Worm (Caenorhabditis elegans) whole organism, early embryonic: ENCODE measurements around the gene srh-183.

ENCODE experiments used
- F13C5.2 ChIP-seq: sonication (generic microtip); optimal IDR thresholded peaks from 2 replicates; lab custom pipeline; 2017; ENCODE audit warnings: mild to moderate bottlenecking, missing genetic modification characterization, inconsistent platforms, missing compliant biosample characterization
- aly-1 ChIP-seq: sonication (generic microtip); optimal IDR thresholded peaks from 2 replicates; lab custom pipeline; 2016; ENCODE audit warnings: missing genetic modification characterization, missing compliant biosample characterization
- ama-1 ChIP-seq: fragments of 150-350 bp; optimal IDR thresholded peaks from 2 replicates; lab custom pipeline; 2014
- ceh-13 ChIP-seq: fragments of 200-800 bp; sonication (Bioruptor generic); optimal IDR thresholded peaks from 2 replicates; lab custom pipeline; 2018; ENCODE audit warnings: mild to moderate bottlenecking, missing genetic modification characterization, missing compliant biosample characterization
- ets-7 ChIP-seq: sonication (generic microtip); optimal IDR thresholded peaks from 2 replicates; lab custom pipeline; 2016; ENCODE audit warnings: missing genotype, missing genetic modification characterization, missing compliant biosample characterization
- flt-1 ChIP-seq: fragments of 200-800 bp; sonication (Bioruptor generic); IDR thresholded peaks from 2 replicates; pipeline ENCODE4 v1.3.6; 2022; ENCODE audit warnings: missing genetic modification characterization, missing compliant biosample characterization
- hmbx-1 ChIP-seq: sonication (generic microtip); optimal IDR thresholded peaks from 2 replicates; lab custom pipeline; 2016; ENCODE audit warnings: mild to moderate bottlenecking, missing genetic modification characterization, missing compliant biosample characterization
- pes-1 ChIP-seq: fragments of 200-800 bp; sonication (Bioruptor generic); IDR thresholded peaks from 2 replicates; pipeline ENCODE4 v1.3.6; 2022; ENCODE audit warnings: missing genetic modification reagents, missing genetic modification characterization, missing compliant biosample characterization
- sea-1 ChIP-seq: fragments of 200-800 bp; sonication (Bioruptor generic); conservative IDR thresholded peaks from 2 replicates; pipeline ENCODE4 v1.3.6; 2022; ENCODE audit warnings: missing genetic modification characterization, missing compliant biosample characterization
- tbx-11 ChIP-seq: fragments of 200-800 bp; sonication (Bioruptor generic); IDR thresholded peaks from 2 replicates; pipeline ENCODE4 v1.3.6; 2022; ENCODE audit warnings: missing genetic modification characterization, missing compliant biosample characterization
- tbx-37 ChIP-seq: fragments of 200-800 bp; sonication (Bioruptor generic); conservative IDR thresholded peaks from 2 replicates; pipeline ENCODE4 v1.3.6; 2022; ENCODE audit warnings: missing genetic modification reagents, missing genetic modification characterization, missing compliant biosample characterization
- tra-4 ChIP-seq: sonication (generic microtip); optimal IDR thresholded peaks from 2 replicates; lab custom pipeline; 2017; ENCODE audit warnings: missing genetic modification characterization, missing compliant biosample characterization

DNA sequence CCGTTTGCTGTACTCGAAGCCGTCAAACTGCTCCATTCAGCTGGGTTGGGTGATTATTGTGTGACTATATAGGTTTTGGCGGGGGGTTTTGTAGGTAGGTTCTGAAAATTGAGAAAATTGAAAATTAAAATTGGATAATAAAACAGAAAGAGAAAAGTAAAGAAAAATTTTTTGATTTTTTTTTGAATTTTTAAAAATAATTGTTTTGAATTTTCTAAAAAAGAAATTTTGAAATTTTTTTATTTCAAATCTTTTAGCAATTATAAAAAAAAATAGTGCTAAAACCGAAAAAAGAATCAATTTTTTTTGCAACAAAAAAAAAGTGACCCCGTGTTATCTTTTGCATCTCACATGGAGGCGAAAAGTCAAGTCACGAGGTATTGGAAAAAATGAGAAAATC, 26.3 kb upstream of the srh-183 start, which contains the start of gene unc-51:
- TF ChIP-seq F13C5.2 (tag; lab: Kevin White, UChicago), result no peak
- no peak for TF ChIP-seq ama-1 (lab: Kevin White, UChicago)
- no peak for TF ChIP-seq hmbx-1 (tag; lab: Kevin White, UChicago)
- TF ChIP-seq tbx-37 (GFP tag; lab: Robert Waterston, UW), result no peak
- TF ChIP-seq pes-1, result no peak
- no peak for TF ChIP-seq ets-7 (tag; lab: Kevin White, UChicago)
- no peak for TF ChIP-seq flt-1 (GFP tag; lab: Robert Waterston, UW)
- TF ChIP-seq sea-1 (GFP tag; lab: Robert Waterston, UW), result no peak
- no peak for TF ChIP-seq ceh-13 (GFP tag; lab: Kevin White, UChicago)
- no peak for TF ChIP-seq aly-1 (tag; lab: Kevin White, UChicago)
- no peak for TF ChIP-seq tbx-11
- TF ChIP-seq tra-4 (tag; lab: Kevin White, UChicago), result no peak
